Fruit fly (Drosophila melanogaster): ENCODE results near the gene glec.

The glec gene

DNA sequence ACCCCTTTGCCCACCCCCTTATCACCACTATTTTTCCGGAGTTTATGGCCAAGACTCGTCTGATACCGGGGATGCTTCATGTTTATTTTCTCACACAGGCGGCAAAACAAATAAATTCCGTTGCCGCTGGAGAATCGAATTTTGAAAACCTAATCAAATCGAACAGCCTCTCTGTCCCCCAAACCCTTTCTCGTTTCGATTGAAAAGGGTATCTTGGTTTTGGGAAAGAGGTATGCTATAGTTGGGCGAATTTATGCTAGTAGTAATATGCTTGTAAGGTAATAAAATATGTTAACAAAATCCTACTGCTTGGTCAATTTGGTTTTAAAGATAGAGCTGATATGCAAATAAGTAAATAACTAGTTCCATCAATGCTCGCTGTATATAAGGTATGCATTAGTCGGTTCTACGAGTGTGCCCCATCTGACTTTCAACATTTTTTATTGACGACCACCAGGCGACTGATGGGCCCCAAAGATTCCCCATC lies 28.0 kb downstream of the glec start (continued):
- peak; percentile 77 for TF ChIP-seq Sox102F (GFP tag; optimal IDR thresholded peaks at IDR 0.05)
- peak; percentile 58 for TF ChIP-seq CG1647 (GFP tag; optimal IDR thresholded peaks at IDR 0.05)
- peak; percentile 81 for TF ChIP-seq ssp (GFP tag; IDR thresholded peaks at IDR 0.05)
- TF ChIP-seq CG18764 (GFP tag; optimal IDR thresholded peaks at IDR 0.05) = peak; percentile 33
- TF ChIP-seq dm (GFP tag; optimal IDR thresholded peaks at IDR 0.05) = peak; percentile 47
- TF ChIP-seq CG6272 (GFP tag; IDR thresholded peaks at IDR 0.05) = peak; percentile 72
- peak; percentile 33 for TF ChIP-seq salm (tag; optimal IDR thresholded peaks at IDR 0.05)
- TF ChIP-seq PHDP (tag; optimal IDR thresholded peaks at IDR 0.05) = peak; percentile 69
- TF ChIP-seq CG10959 (GFP tag; IDR thresholded peaks at IDR 0.05) = peak; percentile 84
- peak; percentile 87 for TF ChIP-seq Kr (GFP tag; optimal IDR thresholded peaks at IDR 0.05)
- TF ChIP-seq hkb (optimal IDR thresholded peaks at IDR 0.05) = no peak
- TF ChIP-seq hkb (GFP tag; IDR thresholded peaks at IDR 0.05) = peak; percentile 67
- peak; percentile 17 for TF ChIP-seq bcd (GFP tag; optimal IDR thresholded peaks at IDR 0.05)
- peak; percentile 34; the same call in 1 of the 3 replicates for TF ChIP-seq CG2889 (GFP tag; IDR thresholded peaks at IDR 0.05)
- peak; percentile 50 for TF ChIP-seq Six4 (GFP tag; optimal IDR thresholded peaks at IDR 0.05)
- TF ChIP-seq ERR (GFP tag; optimal IDR thresholded peaks at IDR 0.05) = peak; percentile 10
- TF ChIP-seq dimm (GFP tag; IDR thresholded peaks at IDR 0.05) = peak; percentile 53
- peak; percentile 10 for TF ChIP-seq ind (GFP tag; optimal IDR thresholded peaks at IDR 0.05)

- TF ChIP-seq ranshi (GFP tag; IDR thresholded peaks at IDR 0.05) (0 out of 2 replicates have a peak, but pooled peaks have one; percentile 21), Scr (GFP tag; IDR thresholded peaks at IDR 0.05; ENCODE audit: partially characterized antibody) (no peak), esg (GFP tag; conservative IDR thresholded peaks at IDR 0.05) (0 out of 2 replicates have a peak, but pooled peaks have one; percentile 9), zfh1 (GFP tag; IDR thresholded peaks at IDR 0.05) (0 out of 3 replicates have a peak, but pooled peaks have one; percentile 21), CG14860 (GFP tag; IDR thresholded peaks at IDR 0.05; ENCODE audit: partially characterized antibody) (0 out of 3 replicates have a peak, but pooled peaks have one; percentile 16), eve (GFP tag; optimal IDR thresholded peaks at IDR 0.05) (no peak), Sox102F (GFP tag; optimal IDR thresholded peaks at IDR 0.05) (peak; percentile 25), ro (GFP tag; IDR thresholded peaks at IDR 0.05) (no peak), Sry-δ (GFP tag; optimal IDR thresholded peaks at IDR 0.05) (no peak), Hey (tag; optimal IDR thresholded peaks at IDR 0.05) (no peak), row (GFP tag; IDR thresholded peaks at IDR 0.05) (peak; percentile 54; the same call in 2 of the 3 replicates), kah (GFP tag; optimal IDR thresholded peaks at IDR 0.05) (peak; percentile 59), dmrt11E (tag; optimal IDR thresholded peaks at IDR 0.05) (peak; percentile 9), CG18011 (GFP tag; optimal IDR thresholded peaks at IDR 0.05) (no peak), dm (GFP tag; optimal IDR thresholded peaks at IDR 0.05) (no peak), Ssrp (tag; optimal IDR thresholded peaks at IDR 0.05) (peak; percentile 2), Ptx1 (GFP tag; IDR thresholded peaks at IDR 0.05) (0 out of 2 replicates have a peak, but pooled peaks have one; percentile 21), CG18262 (tag; optimal IDR thresholded peaks at IDR 0.05) (peak; percentile 7), CG8478 (optimal IDR thresholded peaks at IDR 0.05) (no peak), HLHmδ (GFP tag; optimal IDR thresholded peaks at IDR 0.05) (peak; percentile 36), CG3407 (GFP tag; optimal IDR thresholded peaks at IDR 0.05) (no peak), CG34422 (GFP tag; IDR thresholded peaks at IDR 0.05) (0 out of 3 replicates have a peak, but pooled peaks have one; percentile 23), trh (GFP tag; optimal IDR thresholded peaks at IDR 0.05) (no peak), lola (GFP tag; optimal IDR thresholded peaks at IDR 0.05) (peak in 1 of 3 experiments; percentile 3), HLH4C (GFP tag; IDR thresholded peaks at IDR 0.05; ENCODE audit: partially characterized antibody) (peak; percentile 38; the same call in 2 of the 3 replicates), zf30C (GFP tag; optimal IDR thresholded peaks at IDR 0.05) (peak; percentile 65), CG12391 (tag; optimal IDR thresholded peaks at IDR 0.05) (peak; percentile 15), emc (GFP tag; optimal IDR thresholded peaks at IDR 0.05) (no peak), CG10431 (GFP tag; optimal IDR thresholded peaks at IDR 0.05) (no peak), nmo (GFP tag; optimal IDR thresholded peaks at IDR 0.05) (peak; percentile 30), pita (GFP tag; optimal IDR thresholded peaks at IDR 0.05) (no peak), sens (GFP tag) (peak; percentile 2), CG2712 (tag; optimal IDR thresholded peaks at IDR 0.05) (peak; percentile 34)
These were observed 28.5 kb downstream of the glec start for dm6 chr3R:21827453-21828039.
